Fruit fly (Drosophila melanogaster) whole organism, embryonic: ENCODE measurements around the gene frm.
A peak's percentile ranks its signal among the peaks of the same experiment; 100 is the strongest.

Source experiments
- Ada2b ChIP-seq: fragments of 200-800 bp; sonication (Bioruptor generic); IDR thresholded peaks from 2 replicates; pipeline ENCODE4 v1.3.6; 2022; ENCODE audit warnings: missing biosample characterization, missing genetic modification characterization
- C15 ChIP-seq: fragments of 200-800 bp; sonication (Bioruptor generic); IDR thresholded peaks from 3 replicates; pipeline ENCODE4 v1.3.6; 2022; ENCODE audit warnings: missing biosample characterization, missing genetic modification characterization
- CG1024 ChIP-seq: fragments of 200-800 bp; sonication (Bioruptor generic); IDR thresholded peaks from 2 replicates; pipeline ENCODE4 v1.3.6; 2022; ENCODE audit warnings: missing biosample characterization, missing genetic modification characterization
- CG1233 ChIP-seq: fragments of 200-800 bp; sonication (Bioruptor generic); optimal IDR thresholded peaks from 4 replicates; lab custom pipeline; 2018; ENCODE audit warnings: missing biosample characterization, mild to moderate bottlenecking, missing genetic modification characterization
- CG12391 ChIP-seq: fragments of 200-800 bp; sonication (Bioruptor generic); optimal IDR thresholded peaks from 3 replicates; lab custom pipeline; 2018; ENCODE audit warnings: missing biosample characterization, mild to moderate bottlenecking, missing genetic modification characterization, moderate library complexity
- CG1647 ChIP-seq: fragments of 200-800 bp; sonication (Bioruptor generic); optimal IDR thresholded peaks from 3 replicates; lab custom pipeline; 2016; ENCODE audit warnings: missing biosample characterization, missing genetic modification characterization
- CG16815 ChIP-seq: fragments of 200-800 bp; sonication (Bioruptor generic); optimal IDR thresholded peaks from 3 replicates; lab custom pipeline; 2017; ENCODE audit warnings: missing biosample characterization, mild to moderate bottlenecking, missing genetic modification characterization
- CG2199 ChIP-seq: fragments of 200-800 bp; sonication (Bioruptor generic); IDR thresholded peaks from 3 replicates; pipeline ENCODE4 v1.3.6; 2022; ENCODE audit warnings: missing biosample characterization, missing genetic modification characterization
- CG2202 ChIP-seq: fragments of 200-800 bp; sonication (Bioruptor generic); optimal IDR thresholded peaks from 2 replicates; lab custom pipeline; 2018; ENCODE audit warnings: missing biosample characterization, mild to moderate bottlenecking, missing genetic modification characterization
- CG32767 ChIP-seq: fragments of 200-800 bp; sonication (Bioruptor generic); IDR thresholded peaks from 2 replicates; pipeline ENCODE4 v1.3.6; 2022; ENCODE audit warnings: missing biosample characterization, missing genetic modification characterization
- CG33213 ChIP-seq: fragments of 200-800 bp; sonication (Bioruptor generic); optimal IDR thresholded peaks from 3 replicates; lab custom pipeline; 2016; ENCODE audit warnings: missing biosample characterization, missing genetic modification characterization
- CG4424 ChIP-seq: fragments of 200-800 bp; sonication (Bioruptor generic); optimal IDR thresholded peaks from 3 replicates; lab custom pipeline; 2016; ENCODE audit warnings: missing biosample characterization, missing genetic modification characterization
- CG4617 ChIP-seq: fragments of 200-800 bp; sonication (Bioruptor generic); optimal IDR thresholded peaks from 3 replicates; lab custom pipeline; 2016; ENCODE audit warnings: missing biosample characterization, missing genetic modification characterization, borderline replicate concordance
- CG5953 ChIP-seq: fragments of 200-800 bp; sonication (Bioruptor generic); IDR thresholded peaks from 2 replicates; pipeline ENCODE4 v1.3.6; 2022; ENCODE audit warnings: missing biosample characterization, missing genetic modification characterization
- CG6689 ChIP-seq: fragments of 200-800 bp; sonication (Bioruptor generic); IDR thresholded peaks from 2 replicates; pipeline ENCODE4 v1.3.6; 2022; ENCODE audit warnings: missing biosample characterization, missing genetic modification characterization
- CG7357 ChIP-seq: fragments of 200-800 bp; sonication (Bioruptor generic); IDR thresholded peaks from 3 replicates; pipeline ENCODE4 v1.3.6; 2022; ENCODE audit warnings: missing biosample characterization, missing genetic modification characterization
- CG7963 ChIP-seq: fragments of 200-800 bp; sonication (Bioruptor generic); IDR thresholded peaks from 3 replicates; pipeline ENCODE4 v1.3.6; 2022; ENCODE audit warnings: missing biosample characterization, missing genetic modification characterization; ENCODE audit not compliant: partially characterized antibody
- CG8359 ChIP-seq: fragments of 200-800 bp; sonication (Bioruptor generic); optimal IDR thresholded peaks from 2 replicates; lab custom pipeline; 2017; ENCODE audit warnings: missing biosample characterization, mild to moderate bottlenecking, missing genetic modification characterization, borderline replicate concordance
- Camta ChIP-seq: fragments of 200-800 bp; sonication (Bioruptor generic); optimal IDR thresholded peaks from 2 replicates; lab custom pipeline; 2016; ENCODE audit warnings: missing biosample characterization, missing genetic modification characterization
- Dfd ChIP-seq, 2 experiments: fragments of >200 bp; optimal IDR thresholded peaks; 2 replicates each; lab custom pipeline; 2017; ENCODE audit warnings: missing biosample characterization in 2 of 2, missing genetic modification characterization in 2 of 2
- E2f2 ChIP-seq: fragments of 200-800 bp; sonication (Bioruptor generic); IDR thresholded peaks from 2 replicates; pipeline ENCODE4 v1.3.6; 2022; ENCODE audit warnings: missing biosample characterization, missing genetic modification characterization
- ERR ChIP-seq: fragments of 200-800 bp; sonication (Bioruptor generic); optimal IDR thresholded peaks from 2 replicates; lab custom pipeline; 2016; ENCODE audit warnings: missing biosample characterization, missing genetic modification characterization
- Gug ChIP-seq: fragments of 200-800 bp; sonication (Bioruptor generic); IDR thresholded peaks from 4 replicates; pipeline ENCODE4 v1.3.6; 2022; ENCODE audit warnings: missing biosample characterization, missing genetic modification characterization
- HHEX ChIP-seq: fragments of 200-800 bp; sonication (Bioruptor generic); optimal IDR thresholded peaks from 3 replicates; lab custom pipeline; 2017; ENCODE audit warnings: missing biosample characterization, mild to moderate bottlenecking, missing genetic modification characterization, missing genetic modification reagents
- HLH54F ChIP-seq: fragments of 200-800 bp; sonication (Bioruptor generic); optimal IDR thresholded peaks from 3 replicates; lab custom pipeline; 2016; ENCODE audit warnings: missing biosample characterization, missing genetic modification characterization
- Hey ChIP-seq: fragments of 200-800 bp; sonication (Bioruptor generic); optimal IDR thresholded peaks from 3 replicates; lab custom pipeline; 2018; ENCODE audit warnings: missing biosample characterization, mild to moderate bottlenecking, missing genetic modification characterization
- Hr39 ChIP-seq: fragments of >200 bp; optimal IDR thresholded peaks from 2 replicates; lab custom pipeline; 2017
- Hsf ChIP-seq: fragments of 200-800 bp; sonication (Bioruptor generic); optimal IDR thresholded peaks from 3 replicates; lab custom pipeline; 2016; ENCODE audit warnings: missing biosample characterization, missing genetic modification characterization
- MESR4 ChIP-seq: fragments of 200-800 bp; sonication (Bioruptor generic); optimal IDR thresholded peaks from 2 replicates; lab custom pipeline; 2018; ENCODE audit warnings: missing biosample characterization, mild to moderate bottlenecking, missing genetic modification characterization, moderate library complexity
- NK7.1 ChIP-seq: fragments of 200-800 bp; sonication (Bioruptor generic); optimal IDR thresholded peaks from 3 replicates; lab custom pipeline; 2016; ENCODE audit warnings: missing biosample characterization, missing genetic modification characterization
- Ravus ChIP-seq: fragments of 200-800 bp; sonication (Bioruptor generic); IDR thresholded peaks from 2 replicates; pipeline ENCODE4 v1.3.6; 2022; ENCODE audit warnings: missing biosample characterization, missing genetic modification characterization
- Usf ChIP-seq: fragments of 200-800 bp; sonication (Bioruptor generic); optimal IDR thresholded peaks from 2 replicates; lab custom pipeline; 2017; ENCODE audit warnings: missing genotype, missing biosample characterization, missing genetic modification characterization
- al ChIP-seq: fragments of 200-800 bp; sonication (Bioruptor generic); IDR thresholded peaks from 2 replicates; pipeline ENCODE4 v1.3.6; 2022; ENCODE audit warnings: missing biosample characterization, missing genetic modification characterization
- amos ChIP-seq: fragments of 200-800 bp; sonication (Bioruptor generic); IDR thresholded peaks from 2 replicates; pipeline ENCODE4 v1.3.6; 2022; ENCODE audit warnings: missing biosample characterization, missing genetic modification characterization; ENCODE audit not compliant: partially characterized antibody
- bab2 ChIP-seq: fragments of 200-800 bp; sonication (Bioruptor generic); optimal IDR thresholded peaks from 2 replicates; lab custom pipeline; 2016; ENCODE audit warnings: missing biosample characterization, missing genetic modification characterization
- bowl ChIP-seq: fragments of 200-800 bp; sonication (Bioruptor generic); IDR thresholded peaks from 2 replicates; pipeline ENCODE4 v1.3.6; 2022; ENCODE audit warnings: missing biosample characterization, missing genetic modification characterization
- br ChIP-seq: fragments of >200 bp; optimal IDR thresholded peaks from 2 replicates; lab custom pipeline; 2017
- chm ChIP-seq: fragments of 200-800 bp; sonication (Bioruptor generic); IDR thresholded peaks from 2 replicates; pipeline ENCODE4 v1.3.6; 2022; ENCODE audit warnings: missing biosample characterization, missing genetic modification characterization
- gcm2 ChIP-seq: fragments of 200-800 bp; sonication (Bioruptor generic); optimal IDR thresholded peaks from 2 replicates; lab custom pipeline; 2016; ENCODE audit warnings: missing biosample characterization, missing genetic modification characterization
- gem ChIP-seq: fragments of 200-800 bp; sonication (Bioruptor generic); optimal IDR thresholded peaks from 2 replicates; lab custom pipeline; 2019; ENCODE audit warnings: missing biosample characterization, mild to moderate bottlenecking, missing genetic modification characterization, moderate library complexity
- insv ChIP-seq, 2 experiments: fragments of 200-800 bp; sonication (Bioruptor generic); optimal IDR thresholded peaks; 3 replicates each; lab custom pipeline; 2016 to 2018; ENCODE audit warnings: missing biosample characterization in 2 of 2, missing genetic modification characterization in 2 of 2
- jigr1 ChIP-seq: fragments of 200-800 bp; sonication (Bioruptor generic); IDR thresholded peaks from 3 replicates; pipeline ENCODE4 v1.3.6; 2022; ENCODE audit warnings: missing biosample characterization, missing genetic modification characterization
- jumu ChIP-seq: fragments of 200-800 bp; sonication (Bioruptor generic); optimal IDR thresholded peaks from 3 replicates; lab custom pipeline; 2016; ENCODE audit warnings: missing biosample characterization, missing genetic modification characterization
- peb ChIP-seq: fragments of 200-800 bp; sonication (Bioruptor generic); IDR thresholded peaks from 2 replicates; pipeline ENCODE4 v1.3.6; 2022; ENCODE audit warnings: missing biosample characterization, missing genetic modification characterization
- pita ChIP-seq: fragments of 200-800 bp; sonication (Bioruptor generic); optimal IDR thresholded peaks from 2 replicates; lab custom pipeline; 2017; ENCODE audit warnings: missing biosample characterization, mild to moderate bottlenecking, missing genetic modification characterization
- pnt ChIP-seq: fragments of 200-800 bp; sonication (Bioruptor generic); optimal IDR thresholded peaks from 3 replicates; lab custom pipeline; 2016; ENCODE audit warnings: missing biosample characterization, missing genetic modification characterization
- prd ChIP-seq, 3 experiments: fragments of >200 bp in 2 of 3; fragments of 200-800 bp in 1 of 3; sonication (Bioruptor generic) in 1 of 3; optimal IDR thresholded peaks in 2 of 3; IDR thresholded peaks in 1 of 3; 2 replicates in 2 of 3; 3 replicates in 1 of 3; pipeline versions ENCODE4 v1.3.6 to Lab custom; 2017 to 2022; ENCODE audit warnings: missing biosample characterization in 1 of 3, missing genetic modification characterization in 1 of 3
- row ChIP-seq: fragments of 200-800 bp; sonication (Bioruptor generic); IDR thresholded peaks from 3 replicates; pipeline ENCODE4 v1.3.6; 2022; ENCODE audit warnings: missing biosample characterization, missing genetic modification characterization
- run ChIP-seq: fragments of 200-800 bp; sonication (Bioruptor generic); optimal IDR thresholded peaks from 3 replicates; lab custom pipeline; 2018; ENCODE audit warnings: missing biosample characterization, mild to moderate bottlenecking, missing genetic modification characterization
- sd ChIP-seq: fragments of 200-800 bp; sonication (Bioruptor generic); optimal IDR thresholded peaks from 3 replicates; lab custom pipeline; 2018; ENCODE audit warnings: missing biosample characterization, mild to moderate bottlenecking, missing genetic modification characterization, moderate library complexity
- shn ChIP-seq: fragments of 200-800 bp; sonication (Bioruptor generic); optimal IDR thresholded peaks from 3 replicates; lab custom pipeline; 2016; ENCODE audit warnings: missing biosample characterization, missing genetic modification characterization
- tio ChIP-seq: fragments of 200-800 bp; sonication (Bioruptor generic); optimal IDR thresholded peaks from 2 replicates; lab custom pipeline; 2017; ENCODE audit warnings: missing biosample characterization, missing genetic modification characterization, inconsistent platforms

frm gene

DNA sequence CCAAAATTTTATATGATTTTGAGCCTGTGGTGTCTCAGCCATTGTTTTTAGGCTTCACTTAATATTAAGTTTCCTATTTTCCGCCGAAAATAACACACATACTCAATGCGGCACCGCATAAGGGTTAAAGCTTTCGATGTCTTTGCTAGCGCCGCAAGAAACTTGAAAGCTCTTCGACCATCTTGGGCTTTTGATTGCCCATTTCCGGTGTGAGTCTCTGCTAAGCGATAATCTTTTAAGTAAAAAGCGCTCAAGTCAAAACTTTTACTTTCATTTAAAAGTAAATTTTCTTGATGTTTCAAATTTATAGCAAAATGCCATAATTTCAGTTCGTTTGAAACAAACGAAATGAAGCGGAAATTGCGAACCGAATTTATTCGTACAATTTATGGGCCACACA lies 39.0 kb downstream of the frm start:
- TF ChIP-seq CG7963 (GFP tag; lab: Robert Waterston, UW) (no peak), peb (GFP tag; lab: Robert Waterston, UW) (peak; percentile 38; the same call in 1 of the 2 replicates), row (GFP tag; lab: Robert Waterston, UW) (peak; percentile 65; the same call in 1 of the 3 replicates), amos (GFP tag; lab: Robert Waterston, UW) (no peak; the same call in 1 of the 2 replicates), HHEX (peak; percentile 94), CG1647 (peak; percentile 59), E2f2 (GFP tag; lab: Robert Waterston, UW) (peak; percentile 70), run (peak; percentile 60), CG7357 (GFP tag; lab: Robert Waterston, UW) (no peak), sd (tag; lab: Kevin White, UChicago) (no peak), CG6689 (GFP tag; lab: Robert Waterston, UW) (peak; percentile 68), ERR (no peak), Ada2b (peak; percentile 80; the same call in 1 of the 2 replicates), C15 (GFP tag; lab: Robert Waterston, UW) (peak; percentile 60; the same call in 1 of the 3 replicates), Dfd (GFP tag; optimal IDR thresholded peaks at IDR 0.05; lab: Kevin White, UChicago) (no peak), jigr1 (GFP tag; lab: Robert Waterston, UW) (no peak), pnt (peak; percentile 5), CG4617 (GFP tag; lab: Kevin White, UChicago) (peak; percentile 49), HLH54F (peak; percentile 81), CG2199 (no peak), insv (GFP tag; optimal IDR thresholded peaks at IDR 0.05; lab: Kevin White, UChicago) (peak in 1 of 2 experiments; percentile 70), CG33213 (peak; percentile 97), gem (tag; lab: Kevin White, UChicago) (peak; percentile 71), Ravus (GFP tag; lab: Robert Waterston, UW) (no peak; the same call in 1 of the 2 replicates), al (peak; percentile 79), CG5953 (GFP tag; lab: Robert Waterston, UW) (peak; percentile 83), Usf (GFP tag; lab: Kevin White, UChicago) (peak; percentile 46), tio (GFP tag; lab: Kevin White, UChicago) (peak; percentile 57), Gug (GFP tag; lab: Robert Waterston, UW) (no peak), NK7.1 (GFP tag; lab: Kevin White, UChicago) (peak; percentile 81), prd (optimal IDR thresholded peaks at IDR 0.05; lab: Kevin White, UChicago) (no peak), prd (GFP tag; IDR thresholded peaks at IDR 0.05; lab: Robert Waterston, UW) (peak; percentile 64), Hsf (GFP tag; lab: Kevin White, UChicago) (peak; percentile 88), gcm2 (GFP tag; lab: Kevin White, UChicago) (peak; percentile 83), MESR4 (peak; percentile 24), Camta (GFP tag; lab: Kevin White, UChicago) (peak; percentile 87), CG2202 (peak; percentile 70), jumu (GFP tag; lab: Kevin White, UChicago) (peak; percentile 43), bab2 (peak; percentile 62), pita (GFP tag; lab: Kevin White, UChicago) (peak; percentile 47), shn (GFP tag; lab: Kevin White, UChicago) (peak; percentile 87), Hey (peak; percentile 75), Hr39 (no peak), bowl (GFP tag; lab: Robert Waterston, UW) (peak; percentile 64), CG4424 (GFP tag; lab: Kevin White, UChicago) (peak; percentile 86), CG32767 (GFP tag; lab: Robert Waterston, UW) (peak; percentile 73), CG1233 (peak; percentile 89), br (lab: Kevin White, UChicago) (no peak), chm (GFP tag; lab: Robert Waterston, UW) (peak; percentile 87), CG8359 (GFP tag; lab: Kevin White, UChicago) (peak; percentile 39), CG12391 (tag; lab: Kevin White, UChicago) (peak; percentile 85), CG1024 (GFP tag; lab: Robert Waterston, UW) (peak; percentile 84), CG16815 (GFP tag; lab: Kevin White, UChicago) (peak; percentile 26)
